Worm (Caenorhabditis elegans) whole organism, L4 larva: ENCODE results near the gene plg-1.

Experiments
- F10B5.3 ChIP-seq: sonication (generic microtip); optimal IDR thresholded peaks from 2 replicates; lab custom pipeline; 2016; ENCODE audit warnings: mild to moderate bottlenecking, missing genetic modification characterization, missing compliant biosample characterization
- F26F4.8 ChIP-seq: fragments of 200-800 bp; sonication (Bioruptor generic); conservative IDR thresholded peaks from 2 replicates; pipeline ENCODE4 v1.3.6; 2022; ENCODE audit warnings: missing genetic modification characterization, missing compliant biosample characterization
- F37D6.2 ChIP-seq: sonication (generic microtip); optimal IDR thresholded peaks from 2 replicates; lab custom pipeline; 2016; ENCODE audit warnings: mild to moderate bottlenecking, missing genetic modification characterization, missing compliant biosample characterization
- T26A8.4 ChIP-seq: fragments of 200-800 bp; sonication (Bioruptor generic); IDR thresholded peaks from 2 replicates; pipeline ENCODE4 v1.3.6; 2022; ENCODE audit warnings: missing genetic modification characterization, missing compliant biosample characterization
- Y105C5A.15 ChIP-seq: fragments of 200-800 bp; sonication (Bioruptor generic); IDR thresholded peaks from 2 replicates; pipeline ENCODE4 v1.3.6; 2022; ENCODE audit warnings: missing genetic modification characterization, missing compliant biosample characterization
- Y5F2A.4 ChIP-seq: fragments of 200-800 bp; sonication (Bioruptor generic); optimal IDR thresholded peaks from 2 replicates; lab custom pipeline; 2018; ENCODE audit warnings: mild to moderate bottlenecking, missing genetic modification characterization, missing compliant biosample characterization
- ZK546.5 ChIP-seq, 2 experiments: sonication (generic microtip); optimal IDR thresholded peaks; 2 replicates each; lab custom pipeline; 2017; ENCODE audit warnings: missing biosample characterization in 2 of 2, missing genetic modification characterization in 2 of 2
- aha-1 ChIP-seq: fragments of 150-350 bp; peaks from one replicate; lab custom pipeline; 2014; ENCODE audit warnings: missing biosample characterization, missing genetic modification characterization
- aly-2 ChIP-seq: sonication (generic microtip); optimal IDR thresholded peaks from 2 replicates; lab custom pipeline; 2018; ENCODE audit warnings: missing biosample characterization, missing genetic modification characterization
- ceh-28 ChIP-seq: fragments of 150-350 bp; optimal IDR thresholded peaks from 2 replicates; lab custom pipeline; 2014; ENCODE audit warnings: missing biosample characterization, missing genetic modification reagents, missing genetic modification characterization
- ceh-44 ChIP-seq: fragments of 200-800 bp; sonication (Bioruptor generic); IDR thresholded peaks from 2 replicates; pipeline ENCODE4 v1.3.6; 2022; ENCODE audit warnings: missing genetic modification reagents, missing genetic modification characterization, missing compliant biosample characterization
- ctbp-1 ChIP-seq: fragments of 200-800 bp; sonication (Bioruptor generic); IDR thresholded peaks from 2 replicates; pipeline ENCODE4 v1.3.6; 2022; ENCODE audit warnings: missing genetic modification reagents, missing genetic modification characterization, missing compliant biosample characterization
- daf-19 ChIP-seq: fragments of 200-800 bp; sonication (Bioruptor generic); conservative IDR thresholded peaks from 2 replicates; pipeline ENCODE4 v1.3.6; 2022; ENCODE audit warnings: missing genetic modification characterization, missing compliant biosample characterization
- daf-8 ChIP-seq: fragments of 200-800 bp; sonication (Bioruptor generic); IDR thresholded peaks from 2 replicates; pipeline ENCODE4 v1.3.6; 2022; ENCODE audit warnings: missing genetic modification characterization, missing compliant biosample characterization
- dmd-6 ChIP-seq: fragments of 200-800 bp; sonication (Bioruptor generic); IDR thresholded peaks from 2 replicates; pipeline ENCODE4 v1.3.6; 2022; ENCODE audit warnings: missing genetic modification reagents, missing genetic modification characterization, missing compliant biosample characterization
- dmd-8 ChIP-seq: fragments of 200-800 bp; sonication (Bioruptor generic); IDR thresholded peaks from 2 replicates; pipeline ENCODE4 v1.3.6; 2022; ENCODE audit warnings: missing genetic modification characterization, missing compliant biosample characterization
- dpl-1 ChIP-seq: fragments of 150-350 bp; optimal IDR thresholded peaks from 2 replicates; lab custom pipeline; 2014; ENCODE audit warnings: missing biosample characterization, missing genetic modification reagents, missing genetic modification characterization
- duxl-1 ChIP-seq: sonication (generic microtip); optimal IDR thresholded peaks from 2 replicates; lab custom pipeline; 2016; ENCODE audit warnings: mild to moderate bottlenecking, missing genetic modification characterization, moderate library complexity, missing compliant biosample characterization; ENCODE audit not compliant: poor library complexity
- fkh-10 ChIP-seq: fragments of 150-350 bp; optimal IDR thresholded peaks from 2 replicates; lab custom pipeline; 2014; ENCODE audit warnings: missing biosample characterization, missing genetic modification reagents, missing genetic modification characterization
- fos-1 ChIP-seq: fragments of 150-350 bp; optimal IDR thresholded peaks from 2 replicates; lab custom pipeline; 2014; ENCODE audit warnings: missing biosample characterization, missing genetic modification characterization
- gei-8 ChIP-seq: fragments of 200-800 bp; sonication (Bioruptor generic); optimal IDR thresholded peaks from 2 replicates; lab custom pipeline; 2018; ENCODE audit warnings: mild to moderate bottlenecking, missing genetic modification characterization, missing compliant biosample characterization
- hlh-11 ChIP-seq: fragments of 200-800 bp; sonication (Bioruptor generic); optimal IDR thresholded peaks from 2 replicates; lab custom pipeline; 2018; ENCODE audit warnings: mild to moderate bottlenecking, missing genetic modification characterization, missing compliant biosample characterization
- lim-7 ChIP-seq: fragments of 200-800 bp; sonication (Bioruptor generic); IDR thresholded peaks from 2 replicates; pipeline ENCODE4 v1.3.6; 2022; ENCODE audit warnings: missing genetic modification characterization, missing compliant biosample characterization
- lin-1 ChIP-seq: fragments of 200-800 bp; sonication (Bioruptor generic); IDR thresholded peaks from 2 replicates; pipeline ENCODE4 v1.3.6; 2022; ENCODE audit warnings: missing genetic modification reagents, missing genetic modification characterization, missing compliant biosample characterization
- lin-15B ChIP-seq: fragments of 150-350 bp; sonication (generic microtip); optimal IDR thresholded peaks from 3 replicates; lab custom pipeline; 2014; ENCODE audit warnings: missing biosample characterization, missing genetic modification characterization
- lin-29 ChIP-seq: fragments of 200-800 bp; sonication (Bioruptor generic); IDR thresholded peaks from 2 replicates; pipeline ENCODE4 v1.3.6; 2022; ENCODE audit warnings: missing genetic modification reagents, missing genetic modification characterization, missing compliant biosample characterization
- lin-39 ChIP-seq: fragments of 150-350 bp; optimal IDR thresholded peaks from 2 replicates; lab custom pipeline; 2014; ENCODE audit warnings: missing biosample characterization, missing genetic modification reagents, missing genetic modification characterization
- madf-9 ChIP-seq: fragments of 200-800 bp; sonication (Bioruptor generic); conservative IDR thresholded peaks from 2 replicates; pipeline ENCODE4 v1.3.6; 2022; ENCODE audit warnings: missing genetic modification reagents, missing genetic modification characterization, missing compliant biosample characterization
- mdl-1 ChIP-seq, 2 experiments: fragments of 150-350 bp in 1 of 2; sonication (generic microtip) in 1 of 2; optimal IDR thresholded peaks; 2 replicates each; lab custom pipeline; 2014 to 2017; ENCODE audit warnings: missing biosample characterization in 2 of 2, missing genetic modification characterization in 2 of 2
- mxl-3 ChIP-seq: fragments of 200-800 bp; sonication (Bioruptor generic); optimal IDR thresholded peaks from 2 replicates; lab custom pipeline; 2018; ENCODE audit warnings: mild to moderate bottlenecking, missing genetic modification characterization, missing compliant biosample characterization
- nhr-10 ChIP-seq: fragments of 150-350 bp; optimal IDR thresholded peaks from 2 replicates; lab custom pipeline; 2014; ENCODE audit warnings: missing biosample characterization, missing genetic modification characterization
- nhr-102 ChIP-seq: sonication (generic microtip); optimal IDR thresholded peaks from 2 replicates; lab custom pipeline; 2016; ENCODE audit warnings: mild to moderate bottlenecking, missing genetic modification characterization, moderate library complexity, missing compliant biosample characterization
- nhr-25 ChIP-seq: sonication (generic microtip); optimal IDR thresholded peaks from 2 replicates; lab custom pipeline; 2017; ENCODE audit warnings: missing genetic modification characterization, mild to moderate bottlenecking, missing compliant biosample characterization, antibody characterized with exemption, moderate library complexity, borderline replicate concordance; ENCODE audit not compliant: insufficient read depth
- nhr-42 ChIP-seq: fragments of 200-800 bp; sonication (Bioruptor generic); IDR thresholded peaks from 2 replicates; pipeline ENCODE4 v1.3.6; 2022; ENCODE audit warnings: missing genetic modification characterization, missing compliant biosample characterization
- nhr-48 ChIP-seq: sonication (generic microtip); optimal IDR thresholded peaks from 2 replicates; lab custom pipeline; 2016; ENCODE audit warnings: mild to moderate bottlenecking, missing genetic modification characterization, missing compliant biosample characterization
- nhr-6 ChIP-seq: fragments of 150-350 bp; optimal IDR thresholded peaks from 2 replicates; lab custom pipeline; 2014; ENCODE audit warnings: missing biosample characterization, missing genetic modification characterization
- nhr-76 ChIP-seq: fragments of 150-350 bp; optimal IDR thresholded peaks from 2 replicates; lab custom pipeline; 2014; ENCODE audit warnings: missing biosample characterization, missing genetic modification characterization
- pqm-1 ChIP-seq: sonication (generic microtip); optimal IDR thresholded peaks from 2 replicates; lab custom pipeline; 2017; ENCODE audit warnings: missing biosample characterization, missing genetic modification characterization
- rbr-2 ChIP-seq: sonication (generic microtip); optimal IDR thresholded peaks from 2 replicates; lab custom pipeline; 2016; ENCODE audit warnings: missing genotype, missing genetic modification characterization, missing compliant biosample characterization
- saeg-2 ChIP-seq: fragments of 200-800 bp; sonication (Bioruptor generic); IDR thresholded peaks from 2 replicates; pipeline ENCODE4 v1.3.6; 2022; ENCODE audit warnings: missing genetic modification reagents, missing genetic modification characterization, missing compliant biosample characterization
- sdz-12 ChIP-seq: fragments of 200-800 bp; sonication (Bioruptor generic); optimal IDR thresholded peaks from 2 replicates; lab custom pipeline; 2018; ENCODE audit warnings: mild to moderate bottlenecking, missing genetic modification characterization, missing compliant biosample characterization
- skn-1 ChIP-seq: fragments of 150-350 bp; optimal IDR thresholded peaks from 2 replicates; lab custom pipeline; 2014; ENCODE audit warnings: missing biosample characterization, missing genetic modification characterization
- snpc-1.2 ChIP-seq: fragments of 200-800 bp; sonication (Bioruptor generic); IDR thresholded peaks from 2 replicates; pipeline ENCODE4 v1.3.6; 2022; ENCODE audit warnings: missing genetic modification reagents, missing genetic modification characterization, missing compliant biosample characterization
- snpc-4 ChIP-seq: fragments of 150-350 bp; optimal IDR thresholded peaks from 2 replicates; lab custom pipeline; 2014; ENCODE audit warnings: missing biosample characterization, missing genetic modification characterization
- spr-1 ChIP-seq: sonication (generic microtip); optimal IDR thresholded peaks from 2 replicates; lab custom pipeline; 2016; ENCODE audit warnings: mild to moderate bottlenecking, missing genetic modification characterization, missing compliant biosample characterization
- tag-97 ChIP-seq: fragments of 200-800 bp; sonication (Bioruptor generic); IDR thresholded peaks from 2 replicates; pipeline ENCODE4 v1.3.6; 2022; ENCODE audit warnings: missing genetic modification characterization, missing compliant biosample characterization
- unc-130 ChIP-seq: sonication (generic microtip); optimal IDR thresholded peaks from 2 replicates; lab custom pipeline; 2016; ENCODE audit warnings: missing genetic modification reagents, missing genetic modification characterization, missing compliant biosample characterization
- unc-39 ChIP-seq: sonication (generic microtip); optimal IDR thresholded peaks from 2 replicates; lab custom pipeline; 2017; ENCODE audit warnings: missing biosample characterization, missing genetic modification characterization
- vab-7 ChIP-seq: fragments of 200-800 bp; sonication (Bioruptor generic); IDR thresholded peaks from 2 replicates; pipeline ENCODE4 v1.3.6; 2022; ENCODE audit warnings: missing genetic modification reagents, missing genetic modification characterization, missing compliant biosample characterization
- zfp-3 ChIP-seq: fragments of 200-800 bp; sonication (Bioruptor generic); conservative IDR thresholded peaks from 2 replicates; pipeline ENCODE4 v1.3.6; 2022; ENCODE audit warnings: missing genetic modification reagents, missing genetic modification characterization, missing compliant biosample characterization
- zip-11 ChIP-seq: fragments of 200-800 bp; sonication (Bioruptor generic); IDR thresholded peaks from 2 replicates; pipeline ENCODE4 v1.3.6; 2022; ENCODE audit warnings: missing genetic modification characterization, missing compliant biosample characterization
- ztf-7 ChIP-seq: fragments of 150-350 bp; optimal IDR thresholded peaks from 2 replicates; lab custom pipeline; 2014; ENCODE audit warnings: missing biosample characterization, missing genetic modification characterization

plg-1 gene

DNA sequence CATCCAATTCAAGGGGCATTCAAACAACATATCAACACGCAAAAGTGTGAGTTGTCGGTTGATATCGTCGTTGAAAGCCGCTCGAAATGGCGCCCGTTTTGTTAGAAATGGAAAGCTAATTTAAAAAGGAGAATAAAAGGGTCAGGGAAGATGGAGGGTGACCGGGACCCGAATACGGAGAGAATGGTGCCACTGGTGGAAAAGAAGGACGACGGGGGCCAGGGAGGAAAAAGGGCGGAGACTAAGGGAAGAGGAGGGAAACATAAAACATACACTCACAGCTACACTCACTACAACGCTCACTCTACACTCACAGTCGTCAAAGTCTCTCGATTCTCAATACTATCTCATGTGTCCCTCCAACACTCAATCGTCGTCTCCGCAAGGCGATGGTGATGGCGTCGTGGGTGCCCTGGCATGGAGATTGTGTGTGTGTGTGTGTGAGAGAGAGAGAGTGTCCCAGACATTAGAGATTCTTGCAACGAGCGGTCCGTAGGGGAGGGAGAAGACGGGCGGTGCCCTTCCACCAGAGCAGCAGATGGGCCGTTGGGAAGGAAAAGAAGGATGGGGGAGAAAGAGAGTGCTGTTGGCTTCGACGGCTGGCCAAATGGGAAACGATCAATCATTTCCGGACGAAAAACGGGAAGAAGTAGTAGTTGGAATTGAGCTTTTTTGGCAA is 22.1 kb downstream of the plg-1 start (continued):
- TF ChIP-seq ceh-28 = no peak
- no peak for TF ChIP-seq nhr-76 (tag; lab: Kevin White, UChicago)
- peak; percentile 23 for TF ChIP-seq gei-8 (GFP tag; lab: Kevin White, UChicago)
- TF ChIP-seq F37D6.2 (tag; lab: Kevin White, UChicago) = peak; percentile 81
- peak; percentile 62 for TF ChIP-seq nhr-6
- TF ChIP-seq snpc-1.2 (GFP tag; lab: Robert Waterston, UW) = no peak
- TF ChIP-seq nhr-42 (GFP tag; lab: Robert Waterston, UW) = no peak
- TF ChIP-seq hlh-11 = peak; percentile 82
- TF ChIP-seq saeg-2 (GFP tag; lab: Robert Waterston, UW) = no peak
- TF ChIP-seq skn-1 = no peak
- no peak for TF ChIP-seq duxl-1 (tag; lab: Kevin White, UChicago)
- TF ChIP-seq F26F4.8 = no peak
- TF ChIP-seq fos-1 (tag; lab: Kevin White, UChicago) = no peak
- TF ChIP-seq Y105C5A.15 (GFP tag; lab: Robert Waterston, UW) = no peak
- TF ChIP-seq spr-1 = no peak
- no peak for TF ChIP-seq aly-2 (tag; lab: Kevin White, UChicago)
- TF ChIP-seq aha-1 (tag; lab: Kevin White, UChicago) = peak; percentile 98
- peak; percentile 22 for TF ChIP-seq ztf-7 (tag; lab: Kevin White, UChicago)
- no peak for TF ChIP-seq nhr-10 (tag; lab: Kevin White, UChicago)
- peak; percentile 36; the same call in 1 of the 2 replicates for TF ChIP-seq T26A8.4 (GFP tag; lab: Robert Waterston, UW)
- TF ChIP-seq tag-97 (GFP tag; lab: Robert Waterston, UW) = no peak
- no peak for TF ChIP-seq lin-1 (GFP tag; lab: Robert Waterston, UW)
- TF ChIP-seq daf-19 (GFP tag; lab: Robert Waterston, UW) = no peak
- no peak for TF ChIP-seq lin-39 (tag; lab: Kevin White, UChicago)
- no peak for TF ChIP-seq snpc-4 (tag; lab: Kevin White, UChicago)
- TF ChIP-seq dmd-6 = peak; percentile 25
- no peak for TF ChIP-seq dmd-8 (GFP tag; lab: Robert Waterston, UW)
- no peak for TF ChIP-seq Y5F2A.4 (GFP tag; lab: Kevin White, UChicago)
- TF ChIP-seq mdl-1 (tag; optimal IDR thresholded peaks at IDR 0.05; lab: Kevin White, UChicago) = peak in 1 of 2 experiments; percentile 72
- TF ChIP-seq ceh-44 (GFP tag; lab: Robert Waterston, UW) = no peak
- no peak for TF ChIP-seq lim-7 (GFP tag; lab: Robert Waterston, UW)
- no peak for TF ChIP-seq nhr-102 (tag; lab: Kevin White, UChicago)
- peak; percentile 61 for TF ChIP-seq fkh-10 (GFP tag; lab: Kevin White, UChicago)
- peak; percentile 43 for TF ChIP-seq mxl-3
- TF ChIP-seq rbr-2 (tag; lab: Kevin White, UChicago) = peak; percentile 87
- peak; percentile 89; the same call in 1 of the 2 replicates for TF ChIP-seq ctbp-1
- no peak for TF ChIP-seq madf-9 (GFP tag; lab: Robert Waterston, UW)
- TF ChIP-seq lin-15B (tag; lab: Kevin White, UChicago) = no peak
- TF ChIP-seq zip-11 (GFP tag; lab: Robert Waterston, UW) = no peak
- peak; percentile 36 for TF ChIP-seq nhr-48 (tag; lab: Kevin White, UChicago)
- no peak for TF ChIP-seq zfp-3 (GFP tag; lab: Robert Waterston, UW)
- no peak for TF ChIP-seq pqm-1
- no peak for TF ChIP-seq daf-8 (GFP tag; lab: Robert Waterston, UW)
- TF ChIP-seq lin-29 = no peak
- peak; percentile 26 for TF ChIP-seq dpl-1 (GFP tag; lab: Kevin White, UChicago)
- TF ChIP-seq vab-7 (GFP tag; lab: Robert Waterston, UW) = peak; percentile 37; the same call in 1 of the 2 replicates
- TF ChIP-seq sdz-12 = no peak
- TF ChIP-seq nhr-25 = peak; percentile 12
- no peak for TF ChIP-seq ZK546.5 (tag; optimal IDR thresholded peaks at IDR 0.05; lab: Kevin White, UChicago)
- TF ChIP-seq F10B5.3 = peak; percentile 21
- no peak for TF ChIP-seq unc-39 (tag; lab: Kevin White, UChicago)
- no peak for TF ChIP-seq unc-130 (GFP tag; lab: Kevin White, UChicago)
